Worm (Caenorhabditis elegans) whole organism, L3 larva: ENCODE data around the gene Y43F4A.1.

ENCODE experiments used
- ceh-16 ChIP-seq: sonication (generic microtip); optimal IDR thresholded peaks from 2 replicates; lab custom pipeline; 2017; ENCODE audit warnings: missing biosample characterization, missing genetic modification characterization
- daf-12 ChIP-seq: fragments of 150-350 bp; optimal IDR thresholded peaks from 2 replicates; lab custom pipeline; 2014; ENCODE audit warnings: missing biosample characterization, missing genetic modification reagents, missing genetic modification characterization
- elt-1 ChIP-seq: fragments of 150-350 bp; optimal IDR thresholded peaks from 2 replicates; lab custom pipeline; 2014; ENCODE audit warnings: missing biosample characterization, missing genetic modification characterization
- eor-1 ChIP-seq, 2 experiments: fragments of 150-350 bp; optimal IDR thresholded peaks; 2 replicates each; lab custom pipeline; 2014 to 2018; ENCODE audit warnings: missing biosample characterization in 2 of 2, missing genetic modification characterization in 2 of 2
- fkh-10 ChIP-seq: sonication (generic microtip); optimal IDR thresholded peaks from 2 replicates; lab custom pipeline; 2017; ENCODE audit warnings: missing biosample characterization, missing genetic modification reagents, missing genetic modification characterization
- lin-15B ChIP-seq: fragments of 150-350 bp; optimal IDR thresholded peaks from 2 replicates; lab custom pipeline; 2014; ENCODE audit warnings: missing biosample characterization, missing genetic modification characterization
- mml-1 ChIP-seq: fragments of 150-350 bp; sonication (generic microtip); optimal IDR thresholded peaks from 3 replicates; lab custom pipeline; 2014; ENCODE audit warnings: missing biosample characterization, missing genetic modification characterization
- nfya-1 ChIP-seq: sonication (generic microtip); optimal IDR thresholded peaks from 2 replicates; lab custom pipeline; 2017; ENCODE audit warnings: missing genetic modification characterization, mild to moderate bottlenecking, missing compliant biosample characterization, antibody characterized with exemption, moderate library complexity; ENCODE audit not compliant: insufficient read depth
- nhr-67 ChIP-seq: fragments of 150-350 bp; optimal IDR thresholded peaks from 2 replicates; lab custom pipeline; 2014; ENCODE audit warnings: missing biosample characterization, missing genetic modification characterization
- tbx-2 ChIP-seq: sonication (generic microtip); optimal IDR thresholded peaks from 2 replicates; lab custom pipeline; 2016; ENCODE audit warnings: mild to moderate bottlenecking, missing genetic modification characterization, missing compliant biosample characterization
- ztf-11 ChIP-seq: fragments of 150-350 bp; optimal IDR thresholded peaks from 2 replicates; lab custom pipeline; 2014; ENCODE audit warnings: missing biosample characterization, missing genetic modification characterization

The Y43F4A.1 gene

DNA sequence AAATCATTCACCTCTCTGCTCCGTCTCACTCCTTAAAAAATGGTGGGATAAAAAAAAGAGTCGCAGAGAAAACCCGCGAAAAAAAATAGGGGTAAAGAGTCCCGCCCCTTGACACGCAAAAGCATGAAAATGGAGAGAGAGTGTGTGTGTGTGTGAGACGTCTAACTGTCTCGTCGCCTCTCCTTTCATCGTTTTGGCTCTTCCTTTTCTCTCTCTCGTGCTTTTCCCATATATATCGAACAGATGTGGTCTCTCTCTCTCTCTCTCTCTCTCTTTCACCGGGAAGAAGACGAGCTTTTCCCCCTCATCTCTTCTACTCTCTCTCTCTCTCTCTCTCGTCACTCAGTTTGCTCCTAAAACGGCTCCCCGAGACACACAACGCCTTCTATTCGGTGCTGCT, 52.9 kb downstream of the Y43F4A.1 start (continued):
- TF ChIP-seq lin-15B (tag; lab: Kevin White, UChicago): peak; percentile 32
- peak; percentile 58 for TF ChIP-seq tbx-2 (tag; lab: Kevin White, UChicago)
- no peak for TF ChIP-seq mml-1 (tag; lab: Kevin White, UChicago)
- no peak for TF ChIP-seq daf-12 (tag; lab: Kevin White, UChicago)
- no peak for TF ChIP-seq ztf-11

DNA sequence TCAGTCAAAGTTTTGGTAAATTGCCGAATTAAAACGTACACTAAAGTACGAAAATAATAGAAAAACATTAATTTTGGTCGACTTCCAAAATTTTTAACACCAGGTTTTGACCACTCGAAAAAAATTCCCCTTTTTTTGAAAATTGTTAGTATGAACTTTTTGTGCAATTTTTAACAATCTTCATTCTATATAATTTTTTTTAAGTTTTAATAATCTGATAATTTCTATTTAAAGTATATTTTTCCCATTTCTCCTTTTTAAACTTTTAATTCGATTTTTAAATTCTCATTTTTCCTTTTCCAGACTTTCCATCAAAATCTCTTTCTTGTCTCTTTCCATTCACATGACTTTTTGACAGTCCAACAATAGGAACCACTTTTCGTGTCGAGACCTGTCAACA, 54.1 kb downstream of the Y43F4A.1 start, which contains the start of gene unc-64:
TSS of gene unc-64 (plus strand) at position 301 of the 400 bp plus-strand sequence.
- TF ChIP-seq elt-1 (tag; lab: Kevin White, UChicago) (no peak), daf-12 (tag; lab: Kevin White, UChicago) (no peak), fkh-10 (GFP tag; lab: Kevin White, UChicago) (no peak)

DNA sequence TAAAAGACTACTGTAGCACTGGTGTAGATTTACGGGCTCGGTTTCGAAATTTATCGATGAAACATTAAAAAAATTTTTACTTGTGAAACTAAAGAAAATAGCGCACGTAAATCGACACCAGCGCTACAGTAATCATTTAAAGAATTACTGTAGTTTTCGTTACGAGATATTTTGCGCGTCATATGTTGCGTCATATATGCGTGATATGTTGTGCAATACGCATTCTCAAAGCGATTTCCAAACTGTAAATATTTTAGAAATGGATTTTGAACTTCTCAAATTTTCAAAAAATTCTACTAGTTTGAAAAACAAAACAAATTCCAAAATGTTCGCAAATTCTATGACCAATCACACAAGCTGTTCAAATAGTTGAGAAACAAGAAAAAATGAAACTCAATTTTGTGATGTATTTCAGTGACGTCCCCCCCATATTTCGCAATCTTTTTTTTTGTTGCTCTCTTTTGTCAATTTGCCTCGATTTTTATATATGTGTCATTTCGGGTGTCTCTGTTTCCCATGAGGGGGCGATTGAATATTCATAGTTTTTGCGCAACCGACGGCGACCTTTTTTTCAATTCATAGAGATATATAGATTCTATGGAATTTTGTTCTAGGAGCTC, 55.1 kb downstream of the Y43F4A.1 start:
- peak; percentile 39 for TF ChIP-seq nfya-1 (tag; lab: Kevin White, UChicago)
- TF ChIP-seq nhr-67 (tag; lab: Kevin White, UChicago): no peak
- TF ChIP-seq eor-1 (tag; optimal IDR thresholded peaks at IDR 0.05; lab: Kevin White, UChicago): no peak
- TF ChIP-seq lin-15B (tag; lab: Kevin White, UChicago): no peak
- peak; percentile 9 for TF ChIP-seq fkh-10 (GFP tag; lab: Kevin White, UChicago)
- no peak for TF ChIP-seq ceh-16 (tag; lab: Kevin White, UChicago)
